Fruit fly (Drosophila melanogaster) whole organism, embryonic: ENCODE data around the gene CG43345.

Experiments used
- Atf6 ChIP-seq: fragments of 200-800 bp; sonication (Bioruptor generic); IDR thresholded peaks from 2 replicates; pipeline ENCODE4 v1.3.6; 2022; ENCODE audit warnings: missing biosample characterization, missing genetic modification characterization
- CG10565 ChIP-seq: fragments of 200-800 bp; sonication (Bioruptor generic); optimal IDR thresholded peaks from 3 replicates; lab custom pipeline; 2016; ENCODE audit warnings: missing biosample characterization, mild to moderate bottlenecking, missing genetic modification characterization
- CG11247 ChIP-seq: fragments of 200-800 bp; sonication (Bioruptor generic); IDR thresholded peaks from 2 replicates; pipeline ENCODE4 v1.3.6; 2022; ENCODE audit warnings: missing biosample characterization, missing genetic modification characterization
- CG11695 ChIP-seq: fragments of 200-800 bp; sonication (Bioruptor generic); IDR thresholded peaks from 3 replicates; pipeline ENCODE4 v1.3.6; 2022; ENCODE audit warnings: missing biosample characterization, missing genetic modification characterization
- CG11723 ChIP-seq: fragments of 200-800 bp; sonication (Bioruptor generic); optimal IDR thresholded peaks from 2 replicates; lab custom pipeline; 2017; ENCODE audit warnings: missing biosample characterization, mild to moderate bottlenecking, missing genetic modification characterization
- CG13123 ChIP-seq: fragments of 200-800 bp; sonication (Bioruptor generic); optimal IDR thresholded peaks from 2 replicates; lab custom pipeline; 2016; ENCODE audit warnings: missing biosample characterization, missing genetic modification characterization
- CG13424 ChIP-seq: fragments of 200-800 bp; sonication (Bioruptor generic); optimal IDR thresholded peaks from 2 replicates; lab custom pipeline; 2019; ENCODE audit warnings: missing biosample characterization, mild to moderate bottlenecking, missing genetic modification characterization, moderate library complexity
- CG15479 ChIP-seq: fragments of 200-800 bp; sonication (Bioruptor generic); optimal IDR thresholded peaks from 3 replicates; lab custom pipeline; 2019; ENCODE audit warnings: missing biosample characterization, mild to moderate bottlenecking, missing genetic modification characterization, moderate library complexity
- CG1602 ChIP-seq: fragments of 200-800 bp; sonication (Bioruptor generic); optimal IDR thresholded peaks from 3 replicates; lab custom pipeline; 2016; ENCODE audit warnings: missing biosample characterization, missing genetic modification characterization
- CG16863 ChIP-seq: fragments of 200-800 bp; sonication (Bioruptor generic); optimal IDR thresholded peaks from 3 replicates; lab custom pipeline; 2016; ENCODE audit warnings: missing biosample characterization, missing genetic modification characterization
- CG17186 ChIP-seq: fragments of 200-800 bp; sonication (Bioruptor generic); optimal IDR thresholded peaks from 3 replicates; lab custom pipeline; 2017; ENCODE audit warnings: missing biosample characterization, missing genetic modification reagents, missing genetic modification characterization
- CG2678 ChIP-seq: fragments of 200-800 bp; sonication (Bioruptor generic); optimal IDR thresholded peaks from 3 replicates; lab custom pipeline; 2019; ENCODE audit warnings: missing biosample characterization, mild to moderate bottlenecking, missing genetic modification characterization, moderate library complexity
- CG4730 ChIP-seq: fragments of 200-800 bp; sonication (Bioruptor generic); IDR thresholded peaks from 2 replicates; pipeline ENCODE4 v1.3.6; 2022; ENCODE audit warnings: missing biosample characterization, missing genetic modification characterization
- CG6683 ChIP-seq: fragments of 200-800 bp; sonication (Bioruptor generic); optimal IDR thresholded peaks from 2 replicates; lab custom pipeline; 2017; ENCODE audit warnings: missing biosample characterization, mild to moderate bottlenecking, missing genetic modification characterization, missing genetic modification reagents
- CG7745 ChIP-seq: fragments of 200-800 bp; sonication (Bioruptor generic); optimal IDR thresholded peaks from 2 replicates; lab custom pipeline; 2018; ENCODE audit warnings: missing biosample characterization, mild to moderate bottlenecking, missing genetic modification characterization, moderate library complexity
- CG7839 ChIP-seq: fragments of 200-800 bp; sonication (Bioruptor generic); optimal IDR thresholded peaks from 3 replicates; lab custom pipeline; 2018; ENCODE audit warnings: missing biosample characterization, mild to moderate bottlenecking, missing genetic modification characterization, moderate library complexity
- CG7928 ChIP-seq: fragments of 200-800 bp; sonication (Bioruptor generic); optimal IDR thresholded peaks from 2 replicates; lab custom pipeline; 2017; ENCODE audit warnings: missing biosample characterization, mild to moderate bottlenecking, missing genetic modification characterization
- CG7987 ChIP-seq: fragments of 200-800 bp; sonication (Bioruptor generic); optimal IDR thresholded peaks from 2 replicates; lab custom pipeline; 2018; ENCODE audit warnings: missing biosample characterization, mild to moderate bottlenecking, missing genetic modification characterization, moderate library complexity
- CG8290 ChIP-seq, 3 experiments: fragments of 200-800 bp; sonication (Bioruptor generic); optimal IDR thresholded peaks; 2 replicates each; lab custom pipeline; 2016 to 2019; ENCODE audit warnings: missing biosample characterization in 3 of 3, missing genetic modification characterization in 3 of 3, mild to moderate bottlenecking in 2 of 3, moderate library complexity in 1 of 3
- CG8359 ChIP-seq: fragments of 200-800 bp; sonication (Bioruptor generic); optimal IDR thresholded peaks from 2 replicates; lab custom pipeline; 2017; ENCODE audit warnings: missing biosample characterization, mild to moderate bottlenecking, missing genetic modification characterization, borderline replicate concordance
- CG9215 ChIP-seq: fragments of 200-800 bp; sonication (Bioruptor generic); IDR thresholded peaks from 2 replicates; pipeline ENCODE4 v1.3.6; 2022; ENCODE audit warnings: missing biosample characterization, missing genetic modification characterization
- D19B ChIP-seq: fragments of 200-800 bp; sonication (Bioruptor generic); optimal IDR thresholded peaks from 2 replicates; lab custom pipeline; 2017; ENCODE audit warnings: missing biosample characterization, mild to moderate bottlenecking, missing genetic modification characterization
- Deaf1 ChIP-seq: fragments of 200-800 bp; optimal IDR thresholded peaks from 3 replicates; lab custom pipeline; 2019; ENCODE audit warnings: missing biosample characterization, mild to moderate bottlenecking, missing genetic modification characterization, moderate library complexity
- Dek ChIP-seq: fragments of 200-800 bp; sonication (Bioruptor generic); optimal IDR thresholded peaks from 3 replicates; lab custom pipeline; 2019; ENCODE audit warnings: missing biosample characterization, mild to moderate bottlenecking, missing genetic modification characterization, moderate library complexity
- Dll ChIP-seq: fragments of 200-800 bp; sonication (Bioruptor generic); IDR thresholded peaks from 4 replicates; pipeline ENCODE4 v1.3.6; 2022; ENCODE audit warnings: missing biosample characterization, missing genetic modification characterization; ENCODE audit not compliant: partially characterized antibody
- Hsf ChIP-seq: fragments of 200-800 bp; sonication (Bioruptor generic); optimal IDR thresholded peaks from 3 replicates; lab custom pipeline; 2016; ENCODE audit warnings: missing biosample characterization, missing genetic modification characterization
- NC2β ChIP-seq: fragments of 200-800 bp; sonication (Bioruptor generic); optimal IDR thresholded peaks from 2 replicates; lab custom pipeline; 2016; ENCODE audit warnings: missing biosample characterization, missing genetic modification characterization
- NK7.1 ChIP-seq: fragments of 200-800 bp; sonication (Bioruptor generic); optimal IDR thresholded peaks from 3 replicates; lab custom pipeline; 2016; ENCODE audit warnings: missing biosample characterization, missing genetic modification characterization
- Neu2 ChIP-seq: fragments of 200-800 bp; sonication (Bioruptor generic); optimal IDR thresholded peaks from 3 replicates; lab custom pipeline; 2016; ENCODE audit warnings: missing biosample characterization, missing genetic modification characterization, borderline replicate concordance
- Nf-YC ChIP-seq: fragments of 200-800 bp; optimal IDR thresholded peaks from 3 replicates; lab custom pipeline; 2019; ENCODE audit warnings: missing biosample characterization, mild to moderate bottlenecking, missing genetic modification characterization, moderate library complexity
- NfI ChIP-seq: fragments of 200-800 bp; sonication (Bioruptor generic); optimal IDR thresholded peaks from 3 replicates; lab custom pipeline; 2018; ENCODE audit warnings: missing biosample characterization, mild to moderate bottlenecking, missing genetic modification characterization, moderate library complexity
- Sin3A ChIP-seq: fragments of >200 bp; optimal IDR thresholded peaks from 2 replicates; lab custom pipeline; 2018
- Sox100B ChIP-seq: fragments of 200-800 bp; sonication (Bioruptor generic); optimal IDR thresholded peaks from 3 replicates; lab custom pipeline; 2018; ENCODE audit warnings: missing biosample characterization, mild to moderate bottlenecking, missing genetic modification characterization
- Spps ChIP-seq: fragments of 200-800 bp; sonication (Bioruptor generic); optimal IDR thresholded peaks from 2 replicates; lab custom pipeline; 2018; ENCODE audit warnings: missing biosample characterization, mild to moderate bottlenecking, missing genetic modification characterization
- Xrp1 ChIP-seq: fragments of 200-800 bp; sonication (Bioruptor generic); IDR thresholded peaks from 2 replicates; pipeline ENCODE4 v1.3.6; 2022; ENCODE audit warnings: missing biosample characterization, missing genetic modification characterization
- bcd ChIP-seq: fragments of 200-800 bp; sonication (Bioruptor generic); optimal IDR thresholded peaks from 2 replicates; lab custom pipeline; 2017; ENCODE audit warnings: missing biosample characterization, mild to moderate bottlenecking, missing genetic modification characterization
- br ChIP-seq: fragments of >200 bp; optimal IDR thresholded peaks from 2 replicates; lab custom pipeline; 2017
- crp ChIP-seq, 2 experiments: fragments of 200-800 bp; sonication (Bioruptor generic); optimal IDR thresholded peaks; 2 replicates in 1 of 2; 3 replicates in 1 of 2; lab custom pipeline; 2017; ENCODE audit warnings: missing biosample characterization in 2 of 2, missing genetic modification characterization in 2 of 2, mild to moderate bottlenecking in 1 of 2, moderate library complexity in 1 of 2
- danr ChIP-seq: fragments of 200-800 bp; sonication (Bioruptor generic); IDR thresholded peaks from 2 replicates; pipeline ENCODE4 v1.3.6; 2022; ENCODE audit warnings: missing biosample characterization, missing genetic modification characterization
- dm ChIP-seq: fragments of 200-800 bp; sonication (Bioruptor generic); optimal IDR thresholded peaks from 3 replicates; lab custom pipeline; 2016; ENCODE audit warnings: missing biosample characterization, missing genetic modification characterization
- grau ChIP-seq: fragments of 200-800 bp; optimal IDR thresholded peaks from 3 replicates; lab custom pipeline; 2019; ENCODE audit warnings: missing biosample characterization, mild to moderate bottlenecking, missing genetic modification characterization, moderate library complexity
- lbe ChIP-seq: fragments of 200-800 bp; sonication (Bioruptor generic); optimal IDR thresholded peaks from 2 replicates; lab custom pipeline; 2016; ENCODE audit warnings: missing biosample characterization, mild to moderate bottlenecking, missing genetic modification characterization
- nau ChIP-seq: fragments of 200-800 bp; sonication (Bioruptor generic); optimal IDR thresholded peaks from 3 replicates; lab custom pipeline; 2017; ENCODE audit warnings: missing biosample characterization, mild to moderate bottlenecking, missing genetic modification characterization, missing genetic modification reagents
- nmo ChIP-seq: fragments of 200-800 bp; sonication (Bioruptor generic); optimal IDR thresholded peaks from 2 replicates; lab custom pipeline; 2018; ENCODE audit warnings: missing biosample characterization, mild to moderate bottlenecking, missing genetic modification characterization, moderate library complexity
- pan ChIP-seq, 4 experiments: fragments of >200 bp in 3 of 4; fragments of 200-800 bp in 1 of 4; sonication (Bioruptor generic) in 1 of 4; optimal IDR thresholded peaks in 3 of 4; IDR thresholded peaks in 1 of 4; 2 replicates each; pipeline versions ENCODE4 v1.3.6 to Lab custom; 2017 to 2022; ENCODE audit warnings: missing biosample characterization in 2 of 4, missing genetic modification characterization in 2 of 4, mixed read lengths in 1 of 4
- salm ChIP-seq: fragments of 200-800 bp; sonication (Bioruptor generic); optimal IDR thresholded peaks from 2 replicates; lab custom pipeline; 2018; ENCODE audit warnings: missing biosample characterization, mild to moderate bottlenecking, missing genetic modification characterization
- sens-2 ChIP-seq: fragments of 200-800 bp; sonication (Bioruptor generic); IDR thresholded peaks from 2 replicates; pipeline ENCODE4 v1.3.6; 2022; ENCODE audit warnings: missing biosample characterization, missing genetic modification characterization
- sima ChIP-seq: fragments of 200-800 bp; sonication (Bioruptor generic); optimal IDR thresholded peaks from 2 replicates; lab custom pipeline; 2016; ENCODE audit warnings: missing biosample characterization, missing genetic modification characterization
- slou ChIP-seq: fragments of 200-800 bp; sonication (Bioruptor generic); optimal IDR thresholded peaks from 3 replicates; lab custom pipeline; 2016; ENCODE audit warnings: missing biosample characterization, missing genetic modification characterization
- trh ChIP-seq: fragments of 200-800 bp; sonication (Bioruptor generic); optimal IDR thresholded peaks from 2 replicates; lab custom pipeline; 2016; ENCODE audit warnings: missing biosample characterization, missing genetic modification characterization

CG43345 gene

DNA sequence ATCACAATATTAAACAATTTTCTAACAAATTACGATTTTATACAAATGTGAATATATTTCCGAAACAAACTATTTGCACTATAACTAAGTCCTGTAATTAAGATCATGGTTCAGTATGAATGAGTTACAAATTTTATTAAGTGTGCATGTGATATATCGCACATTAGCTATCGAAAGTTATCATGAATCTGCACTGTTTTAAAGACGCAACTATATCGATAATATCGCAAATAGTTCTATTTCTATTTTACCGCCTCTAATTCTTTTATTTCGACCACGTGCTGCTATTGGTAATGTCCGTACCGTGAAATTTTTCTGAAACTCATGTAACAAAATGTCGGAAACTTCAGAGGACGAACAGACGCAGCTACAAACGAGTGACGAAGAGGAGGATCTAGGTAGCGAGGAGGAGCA lies 25.4 kb downstream of the CG43345 start, which contains the start of gene pths (continued):
- TF ChIP-seq sens-2 (GFP tag; lab: Robert Waterston, UW) (no peak), CG9215 (no peak), NC2β (GFP tag; lab: Kevin White, UChicago) (peak; percentile 60), NfI (peak; percentile 41), CG1602 (GFP tag; lab: Kevin White, UChicago) (peak; percentile 56), CG6683 (no peak), lbe (GFP tag; lab: Kevin White, UChicago) (no peak), Nf-YC (tag; lab: Kevin White, UChicago) (no peak), sima (GFP tag; lab: Kevin White, UChicago) (no peak), CG8359 (no peak), grau (peak; percentile 44), CG2678 (tag; lab: Kevin White, UChicago) (no peak), CG4730 (no peak), CG16863 (no peak), trh (GFP tag; lab: Kevin White, UChicago) (no peak), Spps (no peak), D19B (GFP tag; lab: Kevin White, UChicago) (no peak), pan (optimal IDR thresholded peaks at IDR 0.05; lab: Kevin White, UChicago) (no peak), pan (GFP tag; optimal IDR thresholded peaks at IDR 0.05 in 1 of 2, IDR thresholded peaks at IDR 0.05 in 1 of 2) (peak in 1 of 2 experiments; percentile 51), Deaf1 (no peak), CG7745 (tag; lab: Kevin White, UChicago) (no peak), nau (GFP tag; lab: Kevin White, UChicago) (no peak), Hsf (GFP tag; lab: Kevin White, UChicago) (peak; percentile 67), CG15479 (GFP tag; lab: Kevin White, UChicago) (no peak), Atf6 (no peak), CG13424 (peak; percentile 38), Sox100B (GFP tag; lab: Kevin White, UChicago) (no peak), CG7928 (GFP tag; lab: Kevin White, UChicago) (no peak), CG11695 (0 out of 3 replicates have a peak, but pooled peaks have one; percentile 8), Sin3A (lab: Kevin White, UChicago) (no peak), CG10565 (no peak), slou (GFP tag; lab: Kevin White, UChicago) (peak; percentile 60), CG13123 (GFP tag; lab: Kevin White, UChicago) (peak; percentile 22), crp (GFP tag; optimal IDR thresholded peaks at IDR 0.05; lab: Kevin White, UChicago) (no peak), Dll (GFP tag; lab: Robert Waterston, UW) (peak; percentile 70; the same call in 3 of the 4 replicates), bcd (no peak), CG7839 (tag; lab: Kevin White, UChicago) (no peak), CG17186 (GFP tag; lab: Kevin White, UChicago) (peak; percentile 65), CG11723 (GFP tag; lab: Kevin White, UChicago) (no peak), CG8290 (GFP tag; optimal IDR thresholded peaks at IDR 0.05; lab: Kevin White, UChicago) (peak; percentile 45), CG8290 (tag; optimal IDR thresholded peaks at IDR 0.05; lab: Kevin White, UChicago) (peak in 1 of 2 experiments; percentile 84), CG7987 (GFP tag; lab: Kevin White, UChicago) (no peak), NK7.1 (GFP tag; lab: Kevin White, UChicago) (no peak), dm (GFP tag; lab: Kevin White, UChicago) (peak; percentile 97), nmo (peak; percentile 76), danr (GFP tag; lab: Robert Waterston, UW) (no peak), salm (tag; lab: Kevin White, UChicago) (no peak), CG11247 (GFP tag; lab: Robert Waterston, UW) (0 out of 2 replicates have a peak, but pooled peaks have one; percentile 60), Neu2 (GFP tag; lab: Kevin White, UChicago) (no peak), Dek (tag; lab: Kevin White, UChicago) (no peak), br (lab: Kevin White, UChicago) (no peak), Xrp1 (GFP tag; lab: Robert Waterston, UW) (peak; percentile 36; the same call in 1 of the 2 replicates)
